Worm (Caenorhabditis elegans) whole organism, young adult: ENCODE data around the gene grl-25.

Experiments used
- B0336.3 ChIP-seq: fragments of 200-800 bp; sonication (Bioruptor generic); IDR thresholded peaks from 2 replicates; pipeline ENCODE4 v1.3.6; 2022; ENCODE audit warnings: missing genetic modification characterization, missing compliant biosample characterization
- C17E4.6 ChIP-seq: fragments of 200-800 bp; sonication (Bioruptor generic); IDR thresholded peaks from 2 replicates; pipeline ENCODE4 v1.3.6; 2022; ENCODE audit warnings: missing genetic modification reagents, missing genetic modification characterization, missing compliant biosample characterization
- F33H1.4 ChIP-seq: fragments of 200-800 bp; sonication (Bioruptor generic); IDR thresholded peaks from 2 replicates; pipeline ENCODE4 v1.3.6; 2022; ENCODE audit warnings: missing genetic modification reagents, missing genetic modification characterization, missing compliant biosample characterization
- F39B2.1 ChIP-seq: fragments of 200-800 bp; sonication (Bioruptor generic); IDR thresholded peaks from 2 replicates; pipeline ENCODE4 v1.3.6; 2022; ENCODE audit warnings: missing genetic modification reagents, missing genetic modification characterization, missing compliant biosample characterization
- F49E8.2 ChIP-seq: sonication (generic microtip); optimal IDR thresholded peaks from 3 replicates; lab custom pipeline; 2017; ENCODE audit warnings: missing genetic modification characterization, mild to moderate bottlenecking, missing compliant biosample characterization, antibody characterized with exemption, moderate library complexity; ENCODE audit not compliant: insufficient read depth
- F52B5.7 ChIP-seq: sonication (generic microtip); optimal IDR thresholded peaks from 2 replicates; lab custom pipeline; 2016; ENCODE audit warnings: mild to moderate bottlenecking, missing genetic modification characterization, missing compliant biosample characterization
- T26A5.8 ChIP-seq: sonication (generic microtip); optimal IDR thresholded peaks from 2 replicates; lab custom pipeline; 2016; ENCODE audit warnings: missing genetic modification characterization, missing compliant biosample characterization
- Y53G8AR.9 ChIP-seq: fragments of 200-800 bp; sonication (Bioruptor generic); conservative IDR thresholded peaks from 2 replicates; pipeline ENCODE4 v1.3.6; 2022; ENCODE audit warnings: missing genetic modification reagents, missing genetic modification characterization, missing compliant biosample characterization
- Y79H2A.3 ChIP-seq: fragments of 200-800 bp; sonication (Bioruptor generic); conservative IDR thresholded peaks from 2 replicates; pipeline ENCODE4 v1.3.6; 2022; ENCODE audit warnings: missing genetic modification reagents, missing genetic modification characterization, missing compliant biosample characterization
- ZK185.1 ChIP-seq: sonication (generic microtip); optimal IDR thresholded peaks from 2 replicates; lab custom pipeline; 2016; ENCODE audit warnings: mild to moderate bottlenecking, missing genetic modification characterization, missing compliant biosample characterization; ENCODE audit not compliant: poor library complexity, severe bottlenecking
- akir-1 ChIP-seq: fragments of 200-800 bp; sonication (Bioruptor generic); optimal IDR thresholded peaks from 2 replicates; lab custom pipeline; 2018; ENCODE audit warnings: mild to moderate bottlenecking, missing genetic modification characterization, moderate library complexity, missing compliant biosample characterization
- ama-1 ChIP-seq, 3 experiments: fragments of 150-350 bp in 1 of 3; sonication (generic microtip) in 2 of 3; optimal IDR thresholded peaks; 2 replicates each; lab custom pipeline; 2014 to 2018; ENCODE audit warnings: missing biosample characterization in 2 of 3, missing genetic modification characterization in 2 of 3, missing genetic modification reagents in 2 of 3
- aptf-2 ChIP-seq: fragments of 200-800 bp; sonication (Bioruptor generic); conservative IDR thresholded peaks from 2 replicates; pipeline ENCODE4 v1.3.6; 2022; ENCODE audit warnings: missing genetic modification reagents, missing genetic modification characterization, missing compliant biosample characterization
- ceh-40 ChIP-seq: fragments of 200-800 bp; sonication (Bioruptor generic); IDR thresholded peaks from 2 replicates; pipeline ENCODE4 v1.3.6; 2022; ENCODE audit warnings: missing genetic modification characterization, missing compliant biosample characterization
- ceh-58 ChIP-seq: fragments of 200-800 bp; sonication (Bioruptor generic); IDR thresholded peaks from 2 replicates; pipeline ENCODE4 v1.3.6; 2022; ENCODE audit warnings: missing genetic modification characterization, missing compliant biosample characterization
- ceh-79 ChIP-seq: sonication (generic microtip); optimal IDR thresholded peaks from 2 replicates; lab custom pipeline; 2017; ENCODE audit warnings: mild to moderate bottlenecking, missing genetic modification characterization, missing compliant biosample characterization
- dpff-1 ChIP-seq: sonication (generic microtip); optimal IDR thresholded peaks from 2 replicates; lab custom pipeline; 2017; ENCODE audit warnings: mild to moderate bottlenecking, missing genetic modification characterization, missing compliant biosample characterization
- efl-1 ChIP-seq: fragments of 150-350 bp; optimal IDR thresholded peaks from 2 replicates; lab custom pipeline; 2014; ENCODE audit warnings: missing biosample characterization, missing genetic modification reagents, missing genetic modification characterization
- hmg-1.2 ChIP-seq: fragments of 200-800 bp; sonication (Bioruptor generic); IDR thresholded peaks from 2 replicates; pipeline ENCODE4 v1.3.6; 2022; ENCODE audit warnings: missing genetic modification reagents, missing genetic modification characterization, missing compliant biosample characterization
- hmg-20 ChIP-seq: fragments of 200-800 bp; sonication (Bioruptor generic); IDR thresholded peaks from 2 replicates; pipeline ENCODE4 v1.3.6; 2022; ENCODE audit warnings: missing genetic modification reagents, missing genetic modification characterization, missing compliant biosample characterization
- hsf-1 ChIP-seq: fragments of 200-800 bp; sonication (Bioruptor generic); IDR thresholded peaks from 2 replicates; pipeline ENCODE4 v1.3.6; 2022; ENCODE audit warnings: missing genetic modification reagents, missing genetic modification characterization, missing compliant biosample characterization
- lag-1 ChIP-seq: fragments of 200-800 bp; sonication (Bioruptor generic); IDR thresholded peaks from 2 replicates; pipeline ENCODE4 v1.3.6; 2022; ENCODE audit warnings: missing genetic modification reagents, missing genetic modification characterization, missing compliant biosample characterization
- let-526 ChIP-seq: fragments of 200-800 bp; sonication (Bioruptor generic); IDR thresholded peaks from 2 replicates; pipeline ENCODE4 v1.3.6; 2022; ENCODE audit warnings: missing genetic modification reagents, missing genetic modification characterization, missing compliant biosample characterization
- lin-40 ChIP-seq: sonication (generic microtip); optimal IDR thresholded peaks from 2 replicates; lab custom pipeline; 2016; ENCODE audit warnings: missing genetic modification characterization, mild to moderate bottlenecking, missing compliant biosample characterization, missing genotype, missing genetic modification reagents
- madf-8 ChIP-seq: fragments of 200-800 bp; sonication (Bioruptor generic); conservative IDR thresholded peaks from 2 replicates; pipeline ENCODE4 v1.3.6; 2022; ENCODE audit warnings: missing genetic modification reagents, missing genetic modification characterization, missing compliant biosample characterization
- nfya-2 ChIP-seq: fragments of 200-800 bp; sonication (Bioruptor generic); IDR thresholded peaks from 2 replicates; pipeline ENCODE4 v1.3.6; 2022; ENCODE audit warnings: missing genetic modification reagents, missing genetic modification characterization, missing compliant biosample characterization
- nfyb-1 ChIP-seq: fragments of 200-800 bp; sonication (Bioruptor generic); IDR thresholded peaks from 2 replicates; pipeline ENCODE4 v1.3.6; 2022; ENCODE audit warnings: missing genetic modification reagents, missing genetic modification characterization, missing compliant biosample characterization
- nhr-120 ChIP-seq: fragments of 200-800 bp; sonication (Bioruptor generic); IDR thresholded peaks from 2 replicates; pipeline ENCODE4 v1.3.6; 2022; ENCODE audit warnings: missing genetic modification characterization, missing compliant biosample characterization
- pha-4 ChIP-seq: fragments of 150-350 bp; sonication (generic microtip); optimal IDR thresholded peaks from 2 replicates; lab custom pipeline; 2014; ENCODE audit warnings: missing biosample characterization, missing genetic modification reagents, missing genetic modification characterization
- rcor-1 ChIP-seq: fragments of 200-800 bp; sonication (Bioruptor generic); IDR thresholded peaks from 2 replicates; pipeline ENCODE4 v1.3.6; 2022; ENCODE audit warnings: missing genetic modification reagents, missing genetic modification characterization, missing compliant biosample characterization
- snpc-3.4 ChIP-seq: sonication (generic microtip); optimal IDR thresholded peaks from 2 replicates; lab custom pipeline; 2017; ENCODE audit warnings: missing genetic modification characterization, mild to moderate bottlenecking, missing compliant biosample characterization, antibody characterized with exemption, moderate library complexity, missing genotype, missing genetic modification reagents
- unc-130 ChIP-seq: sonication (generic microtip); optimal IDR thresholded peaks from 2 replicates; lab custom pipeline; 2016; ENCODE audit warnings: missing genetic modification reagents, missing genetic modification characterization, missing compliant biosample characterization
- zfh-2 ChIP-seq: fragments of 200-800 bp; sonication (Bioruptor generic); conservative IDR thresholded peaks from 2 replicates; pipeline ENCODE4 v1.3.6; 2022; ENCODE audit warnings: missing genetic modification reagents, missing genetic modification characterization, missing compliant biosample characterization
- ztf-25 ChIP-seq: fragments of 200-800 bp; sonication (Bioruptor generic); IDR thresholded peaks from 2 replicates; pipeline ENCODE4 v1.3.6; 2022; ENCODE audit warnings: missing genetic modification reagents, missing genetic modification characterization, missing compliant biosample characterization
- ztf-26 ChIP-seq: sonication (generic microtip); optimal IDR thresholded peaks from 2 replicates; lab custom pipeline; 2017; ENCODE audit warnings: missing genetic modification characterization, missing compliant biosample characterization

The grl-25 gene

DNA sequence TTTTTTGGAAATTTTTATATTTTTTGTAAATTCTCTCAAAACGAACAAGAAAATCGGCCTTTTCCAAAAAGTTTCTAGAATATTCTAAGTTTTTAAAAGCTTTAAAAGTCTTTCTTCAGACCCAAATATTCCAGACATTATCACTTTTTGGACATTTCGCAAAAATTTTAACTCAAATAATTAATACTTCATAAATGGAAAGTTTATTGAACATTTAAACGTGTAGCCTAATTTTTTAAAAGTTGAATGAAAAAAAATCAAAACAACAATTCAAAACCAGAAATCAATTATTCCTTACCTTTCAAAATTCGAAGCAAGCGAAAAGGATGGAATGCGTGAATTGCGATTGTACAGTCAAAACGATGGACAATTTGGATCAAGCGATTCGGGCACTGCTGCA is 42.3 kb upstream of the grl-25 start, which contains the start of gene ZK637.15:
Gene ZK637.15, plus strand, starts transcription at position 301 of the 400 bp plus-strand sequence.
- TF ChIP-seq unc-130 (GFP tag; lab: Kevin White, UChicago) (no peak), hmg-1.2 (GFP tag; lab: Robert Waterston, UW) (no peak), F33H1.4 (no peak), ceh-58 (GFP tag; lab: Robert Waterston, UW) (no peak), F39B2.1 (GFP tag; lab: Robert Waterston, UW) (no peak), F49E8.2 (no peak), hsf-1 (GFP tag; lab: Robert Waterston, UW) (no peak), nhr-120 (GFP tag; lab: Robert Waterston, UW) (no peak), dpff-1 (tag; lab: Kevin White, UChicago) (no peak), lag-1 (no peak), efl-1 (GFP tag; lab: Kevin White, UChicago) (no peak), F52B5.7 (no peak), ceh-79 (no peak), ztf-26 (tag; lab: Kevin White, UChicago) (no peak), T26A5.8 (tag; lab: Kevin White, UChicago) (no peak), C17E4.6 (GFP tag; lab: Robert Waterston, UW) (no peak), rcor-1 (GFP tag; lab: Robert Waterston, UW) (no peak)

DNA sequence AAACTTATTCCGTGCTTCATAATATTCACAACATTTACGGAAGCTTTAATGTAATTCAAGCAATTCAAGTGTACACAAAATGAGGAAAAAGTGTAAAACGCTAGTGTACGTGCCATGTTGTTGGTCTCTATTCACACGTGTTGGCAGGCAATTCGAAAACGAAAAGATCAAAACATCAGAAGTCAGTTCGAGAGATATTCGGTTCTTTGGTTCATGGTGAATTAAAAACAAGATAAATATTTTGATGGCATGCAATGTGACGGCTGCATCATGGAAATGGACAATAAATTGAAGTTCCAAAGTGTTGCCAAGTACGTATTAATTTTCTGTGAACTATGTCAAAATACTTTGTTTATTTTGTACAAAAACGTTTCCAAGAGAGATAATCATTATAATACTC is 40.0 kb upstream of the grl-25 start:
- TF ChIP-seq B0336.3: no peak
- TF ChIP-seq ama-1 (optimal IDR thresholded peaks at IDR 0.05; lab: Kevin White, UChicago): peak; percentile 63
- TF ChIP-seq ama-1 (GFP tag; optimal IDR thresholded peaks at IDR 0.05; lab: Kevin White, UChicago): no peak
- no peak for TF ChIP-seq nfya-2 (GFP tag; lab: Robert Waterston, UW)

ce11 chrIII:8923240-8923734 is 38.8 kb upstream of the grl-25 start, which contains the start of gene glb-1:
Gene glb-1 (minus strand): TSS chrIII:8923290.
- no peak for TF ChIP-seq ZK185.1 (tag; lab: Kevin White, UChicago)
- no peak for TF ChIP-seq aptf-2 (GFP tag; lab: Robert Waterston, UW)
- no peak for TF ChIP-seq Y53G8AR.9
- TF ChIP-seq ceh-40 (GFP tag; lab: Robert Waterston, UW): no peak
- TF ChIP-seq hmg-20 (GFP tag; lab: Robert Waterston, UW): no peak
- peak; percentile 73 for TF ChIP-seq efl-1 (GFP tag; lab: Kevin White, UChicago)
- TF ChIP-seq nfyb-1 (GFP tag; lab: Robert Waterston, UW): no peak
- TF ChIP-seq hmg-1.2 (GFP tag; lab: Robert Waterston, UW): peak; percentile 65

DNA sequence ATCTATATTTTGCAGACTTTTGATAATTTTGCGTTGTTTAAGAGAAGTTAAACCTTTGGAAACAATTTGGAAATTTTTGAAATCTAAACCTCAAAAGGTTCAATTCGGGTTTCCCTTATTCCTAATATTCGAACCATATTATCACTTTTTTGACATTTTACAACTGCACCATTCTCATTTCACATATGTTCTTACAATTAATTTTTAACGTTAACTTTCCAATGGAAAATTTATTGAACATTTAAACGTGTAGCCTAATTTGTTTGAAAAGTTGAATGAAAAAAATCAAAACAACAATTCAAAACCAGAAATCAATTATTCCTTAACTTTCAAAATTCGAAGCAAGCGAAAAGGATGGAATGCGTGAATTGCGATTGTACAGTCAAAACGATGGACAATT is 38.2 kb upstream of the grl-25 start, which contains the start of gene ZK637.12:
Gene ZK637.12, plus strand, starts transcription at position 301 of the 400 bp plus-strand sequence.
- no peak for TF ChIP-seq lag-1
- TF ChIP-seq pha-4 (tag; lab: Kevin White, UChicago): no peak
- TF ChIP-seq hsf-1 (GFP tag; lab: Robert Waterston, UW): no peak
- TF ChIP-seq efl-1 (GFP tag; lab: Kevin White, UChicago): no peak
- no peak for TF ChIP-seq let-526
- no peak for TF ChIP-seq Y79H2A.3 (GFP tag; lab: Robert Waterston, UW)
- TF ChIP-seq aptf-2 (GFP tag; lab: Robert Waterston, UW): no peak
- TF ChIP-seq zfh-2: no peak
- TF ChIP-seq unc-130 (GFP tag; lab: Kevin White, UChicago): no peak
- TF ChIP-seq lin-40 (tag; lab: Kevin White, UChicago): no peak
- no peak for TF ChIP-seq akir-1 (GFP tag; lab: Kevin White, UChicago)
- no peak for TF ChIP-seq madf-8 (GFP tag; lab: Robert Waterston, UW)
- no peak for TF ChIP-seq ztf-25 (GFP tag; lab: Robert Waterston, UW)
- no peak for TF ChIP-seq F49E8.2
- no peak for TF ChIP-seq snpc-3.4 (tag; lab: Kevin White, UChicago)
